Worm (Caenorhabditis elegans) whole organism, late embryonic: ENCODE measurements around the gene Y48A6B.14.

ENCODE experiments used
- T23F11.4 ChIP-seq: fragments of 200-800 bp; sonication (Bioruptor generic); optimal IDR thresholded peaks from 2 replicates; lab custom pipeline; 2018; ENCODE audit warnings: mild to moderate bottlenecking, missing genetic modification characterization, missing compliant biosample characterization
- pqm-1 ChIP-seq: sonication (generic microtip); optimal IDR thresholded peaks from 2 replicates; lab custom pipeline; 2016; ENCODE audit warnings: missing genetic modification characterization, missing compliant biosample characterization

DNA sequence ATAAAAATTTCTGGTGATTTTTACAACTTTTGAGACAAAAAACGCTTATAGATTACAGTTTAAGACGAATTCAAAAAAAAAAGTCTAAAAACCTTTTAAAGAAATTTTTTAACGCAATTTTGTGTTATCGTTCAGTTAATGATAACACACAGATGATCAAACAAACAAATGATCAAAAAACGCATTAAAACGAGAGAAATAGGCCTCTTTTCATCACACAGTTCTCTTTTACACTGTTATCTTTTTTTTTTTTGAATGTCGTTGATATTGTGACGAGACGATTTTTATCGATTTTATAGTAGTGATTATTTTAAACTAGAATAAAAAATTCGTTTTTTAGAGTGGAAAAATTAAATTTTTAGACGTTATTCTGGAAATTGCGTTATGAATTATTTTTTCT, 28.4 kb downstream of the Y48A6B.14 start:
- TF ChIP-seq pqm-1 (tag; lab: Kevin White, UChicago) (no peak), T23F11.4 (GFP tag; lab: Kevin White, UChicago) (no peak)
